Worm (Caenorhabditis elegans) whole organism, mixed stage, embryonic: Measurements from ENCODE around the gene ttr-45.

ENCODE experiments used
- blmp-1 ChIP-seq: fragments of 150-350 bp; optimal IDR thresholded peaks from 2 replicates; lab custom pipeline; 2014; ENCODE audit warnings: missing biosample characterization, missing genetic modification characterization
- ceh-39 ChIP-seq: fragments of 150-350 bp; optimal IDR thresholded peaks from 2 replicates; lab custom pipeline; 2014; ENCODE audit warnings: missing biosample characterization, missing genetic modification characterization
- ces-1 ChIP-seq: fragments of 150-350 bp; optimal IDR thresholded peaks from 2 replicates; lab custom pipeline; 2014; ENCODE audit warnings: missing biosample characterization, missing genetic modification reagents, missing genetic modification characterization
- ham-2 ChIP-seq: fragments of 200-800 bp; sonication (Bioruptor generic); optimal IDR thresholded peaks from 2 replicates; lab custom pipeline; 2018; ENCODE audit warnings: mild to moderate bottlenecking, missing genetic modification characterization, missing compliant biosample characterization
- lin-13 ChIP-seq: fragments of 150-350 bp; optimal IDR thresholded peaks from 2 replicates; lab custom pipeline; 2014; ENCODE audit warnings: missing biosample characterization, missing genetic modification characterization
- lin-32 ChIP-seq: fragments of 200-800 bp; sonication (Bioruptor generic); optimal IDR thresholded peaks from 2 replicates; lab custom pipeline; 2018; ENCODE audit warnings: mild to moderate bottlenecking, missing genetic modification characterization, missing compliant biosample characterization
- mep-1 ChIP-seq: fragments of 150-350 bp; optimal IDR thresholded peaks from 2 replicates; lab custom pipeline; 2017; ENCODE audit warnings: missing biosample characterization, missing genetic modification reagents, missing genetic modification characterization, inconsistent platforms
- mls-2 ChIP-seq: sonication (generic microtip); optimal IDR thresholded peaks from 2 replicates; lab custom pipeline; 2016; ENCODE audit warnings: mild to moderate bottlenecking, missing genetic modification characterization, moderate library complexity, missing compliant biosample characterization
- nhr-12 ChIP-seq: fragments of 150-350 bp; optimal IDR thresholded peaks from 2 replicates; lab custom pipeline; 2014; ENCODE audit warnings: missing biosample characterization, missing genetic modification characterization
- nhr-2 ChIP-seq: fragments of 150-350 bp; optimal IDR thresholded peaks from 2 replicates; lab custom pipeline; 2014; ENCODE audit warnings: missing biosample characterization, missing genetic modification characterization
- nhr-237 ChIP-seq: fragments of 150-350 bp; optimal IDR thresholded peaks from 2 replicates; lab custom pipeline; 2014; ENCODE audit warnings: missing biosample characterization, missing genetic modification characterization
- nhr-28 ChIP-seq: fragments of 150-350 bp; optimal IDR thresholded peaks from 2 replicates; lab custom pipeline; 2014; ENCODE audit warnings: missing biosample characterization, missing genetic modification characterization
- pha-4 ChIP-seq: fragments of 150-350 bp; optimal IDR thresholded peaks from 2 replicates; lab custom pipeline; 2018; ENCODE audit warnings: missing biosample characterization, missing genetic modification reagents, missing genetic modification characterization
- zip-8 ChIP-seq: fragments of 150-350 bp; optimal IDR thresholded peaks from 2 replicates; lab custom pipeline; 2014; ENCODE audit warnings: missing biosample characterization, missing genetic modification characterization

DNA sequence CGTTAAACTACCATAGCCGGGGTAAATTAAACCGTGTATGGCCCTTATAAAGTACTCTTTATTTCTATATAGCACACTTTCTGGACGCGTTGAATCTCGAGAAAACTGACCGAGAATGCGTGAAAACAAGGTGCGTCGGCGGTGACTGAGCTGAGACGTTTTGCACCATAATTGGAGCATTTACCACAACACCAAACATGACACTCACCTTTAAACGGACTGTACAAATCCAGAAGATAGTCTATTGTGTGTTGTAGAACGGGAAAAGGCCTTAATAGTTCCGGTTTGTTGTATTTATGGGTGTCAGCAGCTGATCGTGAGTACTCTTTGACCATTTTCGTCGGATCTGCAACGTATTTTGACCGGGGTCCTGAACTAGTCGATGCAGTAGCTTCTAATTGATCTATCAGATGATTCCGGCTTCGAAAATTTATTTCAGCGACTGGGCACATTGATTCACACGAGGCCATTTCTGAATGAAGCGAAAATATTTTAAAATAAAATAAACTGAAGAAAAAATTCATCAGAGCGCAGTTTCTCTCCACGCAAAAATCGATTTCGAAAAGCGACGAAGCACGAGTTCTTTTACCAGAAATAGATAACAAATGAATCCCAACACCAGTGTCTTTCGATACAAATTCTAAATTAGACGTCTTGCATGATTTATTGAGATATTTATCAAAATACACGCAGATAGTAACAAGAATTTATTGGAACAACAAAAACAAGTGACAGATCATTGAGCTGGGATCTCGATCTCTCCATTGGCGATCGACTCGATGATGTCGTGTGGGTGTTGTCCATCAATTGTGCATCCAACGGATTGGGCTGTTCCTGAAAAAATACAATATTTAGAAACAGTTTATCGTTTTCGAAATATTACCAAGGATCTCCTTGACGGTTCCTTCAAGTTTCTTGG lies 14.8 kb upstream of the ttr-45 start, which contains the start of gene tag-115:
- TF ChIP-seq nhr-2 (tag; lab: Kevin White, UChicago) (no peak), pha-4 (no peak), blmp-1 (no peak), nhr-28 (no peak), lin-13 (tag; lab: Kevin White, UChicago) (no peak), zip-8 (tag; lab: Kevin White, UChicago) (no peak), ces-1 (no peak), ham-2 (GFP tag; lab: Kevin White, UChicago) (no peak), lin-32 (GFP tag; lab: Kevin White, UChicago) (no peak), mls-2 (tag; lab: Kevin White, UChicago) (no peak), mep-1 (tag; lab: Kevin White, UChicago) (no peak), nhr-12 (tag; lab: Kevin White, UChicago) (no peak), ceh-39 (no peak), nhr-237 (no peak)
